Fruit fly (Drosophila melanogaster): ENCODE results near the gene CG33284.

DNA sequence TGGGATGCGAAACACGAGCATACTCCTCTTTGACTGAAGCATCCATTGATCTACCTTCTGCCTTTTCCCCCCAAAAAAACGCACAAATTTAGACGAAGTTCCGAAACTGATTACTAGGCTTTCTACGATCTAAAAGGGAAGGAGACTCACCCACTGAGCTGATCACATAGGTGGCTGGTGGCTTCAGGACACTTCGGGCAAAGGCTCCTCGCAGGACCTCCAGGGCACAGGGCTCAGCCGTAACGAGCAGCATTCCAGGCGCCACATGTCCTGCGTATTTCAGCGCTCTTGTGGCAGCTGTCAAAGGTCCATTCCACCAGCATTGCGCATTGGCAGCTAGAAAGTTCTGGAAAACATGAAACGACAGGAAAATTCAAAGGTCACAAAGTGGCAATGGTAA, 34.7 kb upstream of the CG33284 start, which contains the start of gene CG33285:
- no peak for TF ChIP-seq psq (optimal IDR thresholded peaks at IDR 0.05)
- TF ChIP-seq pan (optimal IDR thresholded peaks at IDR 0.05) = no peak
- TF ChIP-seq Dll (optimal IDR thresholded peaks at IDR 0.05) = no peak
- TF ChIP-seq usp (GFP tag; optimal IDR thresholded peaks at IDR 0.05) = no peak
- TF ChIP-seq CG8478 (optimal IDR thresholded peaks at IDR 0.05) = no peak
- TF ChIP-seq EcR (GFP tag; optimal IDR thresholded peaks at IDR 0.05) = no peak

All from whole organism.